Fruit fly (Drosophila melanogaster): Measurements from ENCODE around the gene fh.
A peak's percentile ranks its signal among the peaks of the same experiment; 100 is the strongest.

Gene fh

DNA sequence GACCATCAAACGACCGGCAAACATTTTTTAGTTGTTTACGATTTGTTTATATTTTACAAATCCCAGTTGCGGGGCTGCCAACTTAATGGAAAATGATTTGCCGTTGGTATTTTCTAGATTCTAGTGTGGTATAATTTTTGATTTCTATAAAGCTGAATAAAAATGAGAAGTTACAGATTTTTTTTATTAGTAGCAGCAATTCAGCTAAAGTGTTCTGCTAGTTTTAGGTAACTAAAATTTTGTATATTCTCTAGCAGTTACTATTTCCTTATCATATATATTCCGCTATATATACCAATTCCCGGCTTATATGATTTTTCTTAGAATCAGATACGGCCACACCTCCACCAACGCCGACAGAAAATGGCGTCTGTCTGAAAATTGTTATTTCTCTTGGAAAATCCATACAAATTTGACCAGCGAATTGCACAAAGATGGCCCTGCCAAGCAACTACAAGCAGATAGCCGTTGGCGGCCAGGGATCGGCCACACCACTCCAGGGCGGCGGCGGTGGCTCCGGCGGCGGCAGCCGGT lies at the start of gene fh, which contains the start of gene Bap111:
Gene fh, minus strand, starts transcription at position 83 of the 534 bp plus-strand sequence.
Gene Bap111, plus strand, starts transcription at position 321 of the 534 bp plus-strand sequence.
- TF ChIP-seq bab1 (GFP tag; optimal IDR thresholded peaks at IDR 0.05) (peak; percentile 58), CG14711 (tag; optimal IDR thresholded peaks at IDR 0.05) (peak; percentile 45), ovo (GFP tag; optimal IDR thresholded peaks at IDR 0.05) (no peak), Hr96 (GFP tag; optimal IDR thresholded peaks at IDR 0.05) (no peak)

- TF ChIP-seq kay (GFP tag; ENCODE audit: borderline replicate concordance) (no peak), toe (GFP tag; optimal IDR thresholded peaks at IDR 0.05) (peak; percentile 32), ovo (GFP tag; optimal IDR thresholded peaks at IDR 0.05) (peak; percentile 60), cnc (optimal IDR thresholded peaks at IDR 0.05) (no peak), CG14711 (tag; optimal IDR thresholded peaks at IDR 0.05) (peak; percentile 87), tj (GFP tag; optimal IDR thresholded peaks at IDR 0.05) (peak; percentile 71), bab1 (GFP tag; optimal IDR thresholded peaks at IDR 0.05) (peak; percentile 96), CG5204 (GFP tag; optimal IDR thresholded peaks at IDR 0.05) (peak; percentile 17), CG1620 (GFP tag; optimal IDR thresholded peaks at IDR 0.05) (peak; percentile 87), Mnt (GFP tag; optimal IDR thresholded peaks at IDR 0.05) (peak; percentile 69), cic (GFP tag; optimal IDR thresholded peaks at IDR 0.05) (peak; percentile 1), Crg-1 (GFP tag; optimal IDR thresholded peaks at IDR 0.05) (peak; percentile 67), CG12768 (GFP tag; optimal IDR thresholded peaks at IDR 0.05) (peak; percentile 16), CG7101 (tag; optimal IDR thresholded peaks at IDR 0.05) (peak; percentile 85), Clk (GFP tag; optimal IDR thresholded peaks at IDR 0.05) (no peak), Hr96 (GFP tag; optimal IDR thresholded peaks at IDR 0.05) (no peak), CG33017 (tag; optimal IDR thresholded peaks at IDR 0.05) (peak; percentile 56), pad (GFP tag; optimal IDR thresholded peaks at IDR 0.05) (peak; percentile 58), CG11617 (GFP tag; optimal IDR thresholded peaks at IDR 0.05) (peak; percentile 84), CG7045 (GFP tag; optimal IDR thresholded peaks at IDR 0.05) (peak; percentile 10)
Observed at dm6 chrX:9196362-9196761, 47.5 kb upstream of the fh start, which contains the start of gene CG12118. CG12118 (minus strand) TSS chrX:9196414.

dm6 chrX:9195311-9195710 lies 46.4 kb upstream of the fh start:
- TF ChIP-seq CG5204 (GFP tag; optimal IDR thresholded peaks at IDR 0.05) (no peak), CG7101 (tag; optimal IDR thresholded peaks at IDR 0.05) (no peak), CG33017 (tag; optimal IDR thresholded peaks at IDR 0.05) (no peak), Clk (GFP tag; optimal IDR thresholded peaks at IDR 0.05) (no peak), CG11617 (GFP tag; optimal IDR thresholded peaks at IDR 0.05) (no peak), cic (GFP tag; optimal IDR thresholded peaks at IDR 0.05) (no peak)

- TF ChIP-seq Clk (GFP tag; optimal IDR thresholded peaks at IDR 0.05) (no peak), CG5204 (GFP tag; optimal IDR thresholded peaks at IDR 0.05) (peak; percentile 39), CG33017 (tag; optimal IDR thresholded peaks at IDR 0.05) (peak; percentile 38), CG7045 (GFP tag; optimal IDR thresholded peaks at IDR 0.05) (no peak), tj (GFP tag; optimal IDR thresholded peaks at IDR 0.05) (no peak), Mnt (GFP tag; optimal IDR thresholded peaks at IDR 0.05) (peak; percentile 29), cnc (optimal IDR thresholded peaks at IDR 0.05) (no peak), CG12768 (GFP tag; optimal IDR thresholded peaks at IDR 0.05) (peak; percentile 25), Crg-1 (GFP tag; optimal IDR thresholded peaks at IDR 0.05) (peak; percentile 28), CG14711 (tag; optimal IDR thresholded peaks at IDR 0.05) (peak; percentile 71), CG1620 (GFP tag; optimal IDR thresholded peaks at IDR 0.05) (peak; percentile 56), kay (GFP tag; ENCODE audit: borderline replicate concordance) (no peak), cic (GFP tag; optimal IDR thresholded peaks at IDR 0.05) (no peak), ovo (GFP tag; optimal IDR thresholded peaks at IDR 0.05) (peak; percentile 57), CG11617 (GFP tag; optimal IDR thresholded peaks at IDR 0.05) (peak; percentile 25), Hr96 (GFP tag; optimal IDR thresholded peaks at IDR 0.05) (no peak), CG7101 (tag; optimal IDR thresholded peaks at IDR 0.05) (peak; percentile 73), bab1 (GFP tag; optimal IDR thresholded peaks at IDR 0.05) (peak; percentile 60), pad (GFP tag; optimal IDR thresholded peaks at IDR 0.05) (peak; percentile 31), toe (GFP tag; optimal IDR thresholded peaks at IDR 0.05) (peak; percentile 24)
Observed at dm6 chrX:9193604-9194003, 44.7 kb upstream of the fh start, which contains the start of gene CG12106. CG12106 (plus strand) TSS chrX:9193898.

- TF ChIP-seq Hr96 (GFP tag; optimal IDR thresholded peaks at IDR 0.05) (no peak), bab1 (GFP tag; optimal IDR thresholded peaks at IDR 0.05) (peak; percentile 35)
Observed at dm6 chrX:9192429-9192828, 43.6 kb upstream of the fh start, which contains the start of gene CG12056. CG12056 (plus strand) TSS chrX:9192669.

- TF ChIP-seq CG14711 (tag; optimal IDR thresholded peaks at IDR 0.05) (no peak), CG5204 (GFP tag; optimal IDR thresholded peaks at IDR 0.05) (no peak), CG1620 (GFP tag; optimal IDR thresholded peaks at IDR 0.05) (no peak), CG11617 (GFP tag; optimal IDR thresholded peaks at IDR 0.05) (no peak), CG7045 (GFP tag; optimal IDR thresholded peaks at IDR 0.05) (no peak)
Observed at dm6 chrX:9191357-9191756, 42.5 kb upstream of the fh start, which contains the start of gene CG12057. CG12057 (plus strand) TSS chrX:9191657.

dm6 chrX:9190555-9191184 lies 41.8 kb upstream of the fh start, which contains the start of gene CG12115:
CG12115 (minus strand) TSS chrX:9190605.
- no peak for TF ChIP-seq CG33017 (tag; optimal IDR thresholded peaks at IDR 0.05)
- no peak for TF ChIP-seq ovo (GFP tag; optimal IDR thresholded peaks at IDR 0.05)
- no peak for TF ChIP-seq Clk (GFP tag; optimal IDR thresholded peaks at IDR 0.05)
- no peak for TF ChIP-seq pad (GFP tag; optimal IDR thresholded peaks at IDR 0.05)
- no peak for TF ChIP-seq CG14711 (tag; optimal IDR thresholded peaks at IDR 0.05)
- TF ChIP-seq Crg-1 (GFP tag; optimal IDR thresholded peaks at IDR 0.05), result no peak
- no peak for TF ChIP-seq CG1620 (GFP tag; optimal IDR thresholded peaks at IDR 0.05)
- no peak for TF ChIP-seq CG5204 (GFP tag; optimal IDR thresholded peaks at IDR 0.05)
- TF ChIP-seq toe (GFP tag; optimal IDR thresholded peaks at IDR 0.05), result no peak
- TF ChIP-seq CG11617 (GFP tag; optimal IDR thresholded peaks at IDR 0.05), result no peak
- no peak for TF ChIP-seq tj (GFP tag; optimal IDR thresholded peaks at IDR 0.05)
- no peak for TF ChIP-seq cnc (optimal IDR thresholded peaks at IDR 0.05)
- no peak for TF ChIP-seq CG7045 (GFP tag; optimal IDR thresholded peaks at IDR 0.05)
- no peak for TF ChIP-seq bab1 (GFP tag; optimal IDR thresholded peaks at IDR 0.05)
- no peak for TF ChIP-seq kay (GFP tag; ENCODE audit: borderline replicate concordance)

Measured in whole organism, adult.